Worm (Caenorhabditis elegans) whole organism, L3 larva: Measurements from ENCODE around the gene pfk-1.1.

Experiments
- R02D3.7 ChIP-seq: fragments of 150-350 bp; optimal IDR thresholded peaks from 2 replicates; lab custom pipeline; 2014; ENCODE audit warnings: missing biosample characterization, missing genetic modification characterization
- ZK546.5 ChIP-seq: sonication (generic microtip); optimal IDR thresholded peaks from 2 replicates; lab custom pipeline; 2017; ENCODE audit warnings: missing biosample characterization, missing genetic modification characterization
- aly-2 ChIP-seq: fragments of 150-350 bp; optimal IDR thresholded peaks from 2 replicates; lab custom pipeline; 2014; ENCODE audit warnings: missing biosample characterization, missing genetic modification characterization
- ceh-28 ChIP-seq: fragments of 150-350 bp; optimal IDR thresholded peaks from 2 replicates; lab custom pipeline; 2014; ENCODE audit warnings: missing biosample characterization, missing genetic modification reagents, missing genetic modification characterization
- ceh-82 ChIP-seq: fragments of 150-350 bp; optimal IDR thresholded peaks from 2 replicates; lab custom pipeline; 2014; ENCODE audit warnings: missing biosample characterization, missing genetic modification characterization
- daf-12 ChIP-seq: fragments of 150-350 bp; optimal IDR thresholded peaks from 2 replicates; lab custom pipeline; 2014; ENCODE audit warnings: missing biosample characterization, missing genetic modification reagents, missing genetic modification characterization
- egl-5 ChIP-seq: fragments of 150-350 bp; optimal IDR thresholded peaks from 2 replicates; lab custom pipeline; 2017; ENCODE audit warnings: missing biosample characterization, missing genetic modification reagents, missing genetic modification characterization, inconsistent platforms
- elt-1 ChIP-seq: fragments of 150-350 bp; optimal IDR thresholded peaks from 2 replicates; lab custom pipeline; 2014; ENCODE audit warnings: missing biosample characterization, missing genetic modification characterization
- elt-2 ChIP-seq: sonication (generic microtip); optimal IDR thresholded peaks from 2 replicates; lab custom pipeline; 2016; ENCODE audit warnings: missing genetic modification reagents, mild to moderate bottlenecking, missing genetic modification characterization, missing compliant biosample characterization
- elt-3 ChIP-seq, 3 experiments: fragments of 150-350 bp in 1 of 3; sonication (generic microtip) in 2 of 3; optimal IDR thresholded peaks; 2 replicates in 2 of 3; 4 replicates in 1 of 3; lab custom pipeline; 2014 to 2017; ENCODE audit warnings: missing biosample characterization in 3 of 3, missing genetic modification characterization in 3 of 3
- fkh-10 ChIP-seq: sonication (generic microtip); optimal IDR thresholded peaks from 2 replicates; lab custom pipeline; 2017; ENCODE audit warnings: missing biosample characterization, missing genetic modification reagents, missing genetic modification characterization
- fkh-2 ChIP-seq: fragments of 150-350 bp; optimal IDR thresholded peaks from 2 replicates; lab custom pipeline; 2014; ENCODE audit warnings: missing biosample characterization, missing genetic modification reagents, missing genetic modification characterization
- hmg-11 ChIP-seq: sonication (generic microtip); optimal IDR thresholded peaks from 2 replicates; lab custom pipeline; 2016; ENCODE audit warnings: missing genetic modification characterization, missing compliant biosample characterization
- lin-15B ChIP-seq: fragments of 150-350 bp; optimal IDR thresholded peaks from 2 replicates; lab custom pipeline; 2014; ENCODE audit warnings: missing biosample characterization, missing genetic modification characterization
- lin-39 ChIP-seq: fragments of 150-350 bp; optimal IDR thresholded peaks from 2 replicates; lab custom pipeline; 2018; ENCODE audit warnings: missing biosample characterization, missing genetic modification reagents, missing genetic modification characterization
- lsy-12 ChIP-seq: sonication (generic microtip); optimal IDR thresholded peaks from 2 replicates; lab custom pipeline; 2016; ENCODE audit warnings: mild to moderate bottlenecking, missing genetic modification characterization, missing compliant biosample characterization
- mdl-1 ChIP-seq: fragments of 150-350 bp; optimal IDR thresholded peaks from 2 replicates; lab custom pipeline; 2014; ENCODE audit warnings: missing biosample characterization, missing genetic modification characterization
- mml-1 ChIP-seq: fragments of 150-350 bp; sonication (generic microtip); optimal IDR thresholded peaks from 3 replicates; lab custom pipeline; 2014; ENCODE audit warnings: missing biosample characterization, missing genetic modification characterization
- nhr-11 ChIP-seq: fragments of 150-350 bp; optimal IDR thresholded peaks from 2 replicates; lab custom pipeline; 2014; ENCODE audit warnings: missing biosample characterization, missing genetic modification characterization
- nhr-12 ChIP-seq: fragments of 150-350 bp; optimal IDR thresholded peaks from 2 replicates; lab custom pipeline; 2014; ENCODE audit warnings: missing biosample characterization, missing genetic modification characterization
- nhr-23 ChIP-seq: fragments of 150-350 bp; optimal IDR thresholded peaks from 2 replicates; lab custom pipeline; 2014; ENCODE audit warnings: missing biosample characterization, missing genetic modification reagents, missing genetic modification characterization
- nhr-25 ChIP-seq: sonication (generic microtip); optimal IDR thresholded peaks from 2 replicates; lab custom pipeline; 2017; ENCODE audit warnings: missing biosample characterization, missing genetic modification characterization
- nhr-28 ChIP-seq: fragments of 150-350 bp; optimal IDR thresholded peaks from 2 replicates; lab custom pipeline; 2014; ENCODE audit warnings: missing biosample characterization, missing genetic modification characterization
- nhr-43 ChIP-seq: sonication (generic microtip); optimal IDR thresholded peaks from 2 replicates; lab custom pipeline; 2016; ENCODE audit warnings: mild to moderate bottlenecking, missing genetic modification characterization, missing compliant biosample characterization; ENCODE audit not compliant: poor library complexity, severe bottlenecking
- nhr-67 ChIP-seq: fragments of 150-350 bp; optimal IDR thresholded peaks from 2 replicates; lab custom pipeline; 2014; ENCODE audit warnings: missing biosample characterization, missing genetic modification characterization
- nhr-76 ChIP-seq: fragments of 150-350 bp; sonication (generic microtip); optimal IDR thresholded peaks from 5 replicates; lab custom pipeline; 2014; ENCODE audit warnings: missing biosample characterization, missing genetic modification characterization
- nhr-77 ChIP-seq: fragments of 150-350 bp; optimal IDR thresholded peaks from 2 replicates; lab custom pipeline; 2014; ENCODE audit warnings: missing biosample characterization, missing genetic modification characterization
- pha-4 ChIP-seq: fragments of 150-350 bp; optimal IDR thresholded peaks from 2 replicates; lab custom pipeline; 2014; ENCODE audit warnings: missing biosample characterization, missing genetic modification reagents, missing genetic modification characterization
- skn-1 ChIP-seq: fragments of 150-350 bp; optimal IDR thresholded peaks from 2 replicates; lab custom pipeline; 2014; ENCODE audit warnings: missing biosample characterization, missing genetic modification characterization
- snpc-4 ChIP-seq: fragments of 150-350 bp; optimal IDR thresholded peaks from 2 replicates; lab custom pipeline; 2014; ENCODE audit warnings: missing biosample characterization, missing genetic modification characterization
- tbx-2 ChIP-seq: sonication (generic microtip); optimal IDR thresholded peaks from 2 replicates; lab custom pipeline; 2016; ENCODE audit warnings: mild to moderate bottlenecking, missing genetic modification characterization, missing compliant biosample characterization
- unc-39 ChIP-seq: sonication (generic microtip); optimal IDR thresholded peaks from 4 replicates; lab custom pipeline; 2017; ENCODE audit warnings: missing biosample characterization, missing genetic modification characterization
- unc-62 ChIP-seq: fragments of 150-350 bp; sonication (generic microtip); optimal IDR thresholded peaks from 4 replicates; lab custom pipeline; 2014; ENCODE audit warnings: missing biosample characterization, missing genetic modification reagents, missing genetic modification characterization
- zag-1 ChIP-seq: fragments of 150-350 bp; optimal IDR thresholded peaks from 2 replicates; lab custom pipeline; 2014; ENCODE audit warnings: missing biosample characterization, missing genetic modification characterization
- ztf-11 ChIP-seq: fragments of 150-350 bp; optimal IDR thresholded peaks from 2 replicates; lab custom pipeline; 2014; ENCODE audit warnings: missing biosample characterization, missing genetic modification characterization

Gene pfk-1.1

DNA sequence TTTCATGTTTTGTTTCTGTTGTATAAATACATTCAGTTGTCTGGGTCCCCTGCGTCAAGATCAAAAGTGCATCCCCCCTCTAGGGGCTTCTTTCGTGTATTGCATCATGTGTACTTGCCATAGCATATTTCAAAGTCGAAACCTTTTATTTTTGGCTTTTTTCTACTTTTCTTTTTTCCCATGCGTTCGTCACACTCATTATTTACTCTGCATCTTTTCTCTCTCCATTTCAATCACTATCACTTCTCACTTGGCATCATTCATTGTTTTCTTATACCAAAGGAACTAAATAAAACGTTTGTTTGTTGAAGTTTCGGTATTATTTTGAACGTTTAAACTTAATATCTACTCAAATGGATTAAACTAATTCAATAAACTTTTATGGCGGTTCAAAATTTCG is 1.1 kb upstream of the pfk-1.1 start:
- TF ChIP-seq nhr-43 (no peak), elt-2 (tag; lab: Kevin White, UChicago) (peak; percentile 19), mdl-1 (tag; lab: Kevin White, UChicago) (no peak), daf-12 (tag; lab: Kevin White, UChicago) (no peak), fkh-2 (tag; lab: Kevin White, UChicago) (no peak), ceh-82 (no peak), nhr-77 (tag; lab: Kevin White, UChicago) (no peak), egl-5 (tag; lab: Kevin White, UChicago) (no peak), tbx-2 (tag; lab: Kevin White, UChicago) (no peak), hmg-11 (tag; lab: Kevin White, UChicago) (peak; percentile 43), nhr-11 (tag; lab: Kevin White, UChicago) (no peak), snpc-4 (tag; lab: Kevin White, UChicago) (peak; percentile 7), skn-1 (tag; lab: Kevin White, UChicago) (no peak), nhr-25 (tag; lab: Kevin White, UChicago) (no peak), ZK546.5 (no peak), nhr-28 (tag; lab: Kevin White, UChicago) (no peak), nhr-12 (tag; lab: Kevin White, UChicago) (no peak), nhr-76 (tag; lab: Kevin White, UChicago) (no peak), nhr-67 (tag; lab: Kevin White, UChicago) (no peak), ceh-28 (tag; lab: Kevin White, UChicago) (no peak), elt-1 (tag; lab: Kevin White, UChicago) (no peak), unc-39 (no peak), R02D3.7 (tag; lab: Kevin White, UChicago) (no peak), pha-4 (tag; lab: Kevin White, UChicago) (peak; percentile 86)
- TF ChIP-seq, all 47 proteins: peak for 4

ce11 chrX:2942327-2942726 is 1.7 kb downstream of the pfk-1.1 start:
- no peak for TF ChIP-seq fkh-10 (GFP tag; lab: Kevin White, UChicago)
- TF ChIP-seq ztf-11 (tag; lab: Kevin White, UChicago) = no peak
- no peak for TF ChIP-seq nhr-23
- TF ChIP-seq nhr-12 (tag; lab: Kevin White, UChicago) = no peak
- TF ChIP-seq nhr-28 (tag; lab: Kevin White, UChicago) = no peak
- no peak for TF ChIP-seq zag-1
- TF ChIP-seq, all 47 proteins: peak for 0

ce11 chrX:2943611-2944010 is 2.9 kb downstream of the pfk-1.1 start:
- TF ChIP-seq elt-3 (tag; optimal IDR thresholded peaks at IDR 0.05; lab: Kevin White, UChicago) = no peak
- no peak for TF ChIP-seq ztf-11 (tag; lab: Kevin White, UChicago)
- no peak for TF ChIP-seq hmg-11 (tag; lab: Kevin White, UChicago)
- no peak for TF ChIP-seq skn-1 (tag; lab: Kevin White, UChicago)
- TF ChIP-seq lin-15B (tag; lab: Kevin White, UChicago) = no peak
- no peak for TF ChIP-seq pha-4 (tag; lab: Kevin White, UChicago)
- TF ChIP-seq egl-5 (tag; lab: Kevin White, UChicago) = no peak
- TF ChIP-seq mml-1 (tag; lab: Kevin White, UChicago) = no peak
- no peak for TF ChIP-seq lin-39
- TF ChIP-seq lsy-12 (tag; lab: Kevin White, UChicago) = no peak
- no peak for TF ChIP-seq nhr-25 (tag; lab: Kevin White, UChicago)

DNA sequence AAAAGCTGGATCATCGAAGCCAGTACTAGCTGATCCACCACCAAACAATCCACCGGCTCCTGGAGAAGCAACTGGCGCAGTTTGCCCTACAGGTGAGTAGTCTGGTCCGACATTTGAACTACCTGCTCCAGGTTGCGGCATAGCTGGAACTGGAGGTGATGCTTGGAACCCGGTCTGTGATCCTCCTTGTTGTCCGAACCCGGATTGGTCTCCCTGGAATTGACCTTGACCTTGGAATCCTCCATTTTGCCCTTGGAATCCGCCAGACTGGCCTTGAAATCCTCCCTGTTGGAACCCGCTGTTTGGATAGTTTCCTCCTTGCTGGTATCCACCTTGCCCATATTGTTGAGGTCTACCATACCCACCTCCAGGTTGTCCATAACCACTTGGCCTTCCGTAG is 5.3 kb downstream of the pfk-1.1 start:
- TF ChIP-seq unc-62 (GFP tag; lab: Kevin White, UChicago) = no peak
- TF ChIP-seq daf-12 (tag; lab: Kevin White, UChicago) = no peak
- no peak for TF ChIP-seq nhr-77 (tag; lab: Kevin White, UChicago)
- no peak for TF ChIP-seq nhr-25 (tag; lab: Kevin White, UChicago)
- TF ChIP-seq elt-3 (tag; optimal IDR thresholded peaks at IDR 0.05; lab: Kevin White, UChicago) = no peak
- TF ChIP-seq lin-15B (tag; lab: Kevin White, UChicago) = no peak
- no peak for TF ChIP-seq ceh-28 (tag; lab: Kevin White, UChicago)
- no peak for TF ChIP-seq hmg-11 (tag; lab: Kevin White, UChicago)
- TF ChIP-seq nhr-23 = no peak
- TF ChIP-seq snpc-4 (tag; lab: Kevin White, UChicago) = no peak
- TF ChIP-seq aly-2 (tag; lab: Kevin White, UChicago) = no peak
- no peak for TF ChIP-seq mml-1 (tag; lab: Kevin White, UChicago)
- no peak for TF ChIP-seq zag-1
- TF ChIP-seq tbx-2 (tag; lab: Kevin White, UChicago) = no peak
- no peak for TF ChIP-seq ZK546.5
- TF ChIP-seq nhr-76 (tag; lab: Kevin White, UChicago) = no peak
- no peak for TF ChIP-seq R02D3.7 (tag; lab: Kevin White, UChicago)
